Worm (Caenorhabditis elegans) whole organism, mixed stage, embryonic: Measurements from ENCODE around the gene srb-17.

Source experiments
- bed-3 ChIP-seq: fragments of 200-800 bp; sonication (Bioruptor generic); optimal IDR thresholded peaks from 3 replicates; lab custom pipeline; 2018; ENCODE audit warnings: mild to moderate bottlenecking, missing genetic modification characterization, moderate library complexity, missing compliant biosample characterization
- blmp-1 ChIP-seq: fragments of 150-350 bp; optimal IDR thresholded peaks from 2 replicates; lab custom pipeline; 2014; ENCODE audit warnings: missing biosample characterization, missing genetic modification characterization
- ceh-39 ChIP-seq: fragments of 150-350 bp; optimal IDR thresholded peaks from 2 replicates; lab custom pipeline; 2014; ENCODE audit warnings: missing biosample characterization, missing genetic modification characterization
- ceh-43 ChIP-seq: fragments of 200-800 bp; sonication (Bioruptor generic); optimal IDR thresholded peaks from 2 replicates; lab custom pipeline; 2018; ENCODE audit warnings: mild to moderate bottlenecking, missing genetic modification characterization, moderate library complexity, missing compliant biosample characterization
- ceh-83 ChIP-seq: fragments of 200-800 bp; sonication (Bioruptor generic); optimal IDR thresholded peaks from 2 replicates; lab custom pipeline; 2018; ENCODE audit warnings: mild to moderate bottlenecking, missing genetic modification characterization, missing compliant biosample characterization
- ces-1 ChIP-seq: fragments of 150-350 bp; optimal IDR thresholded peaks from 2 replicates; lab custom pipeline; 2014; ENCODE audit warnings: missing biosample characterization, missing genetic modification reagents, missing genetic modification characterization
- cnd-1 ChIP-seq: fragments of 200-800 bp; sonication (Bioruptor generic); optimal IDR thresholded peaks from 2 replicates; lab custom pipeline; 2018; ENCODE audit warnings: mild to moderate bottlenecking, missing genetic modification characterization, missing compliant biosample characterization
- drap-1 ChIP-seq: fragments of 200-800 bp; sonication (Bioruptor generic); optimal IDR thresholded peaks from 3 replicates; lab custom pipeline; 2018; ENCODE audit warnings: mild to moderate bottlenecking, missing genetic modification characterization, missing compliant biosample characterization
- elt-1 ChIP-seq: sonication (generic microtip); optimal IDR thresholded peaks from 2 replicates; lab custom pipeline; 2017; ENCODE audit warnings: missing genetic modification characterization, mild to moderate bottlenecking, missing compliant biosample characterization, antibody characterized with exemption, moderate library complexity, borderline replicate concordance; ENCODE audit not compliant: insufficient read depth
- flh-1 ChIP-seq: fragments of 200-800 bp; sonication (Bioruptor generic); optimal IDR thresholded peaks from 2 replicates; lab custom pipeline; 2018; ENCODE audit warnings: mild to moderate bottlenecking, missing genetic modification characterization, moderate library complexity, missing compliant biosample characterization
- hlh-1 ChIP-seq: fragments of 150-350 bp; optimal IDR thresholded peaks from 2 replicates; lab custom pipeline; 2014; ENCODE audit warnings: missing biosample characterization, missing genetic modification reagents, missing genetic modification characterization
- lin-13 ChIP-seq: fragments of 150-350 bp; optimal IDR thresholded peaks from 2 replicates; lab custom pipeline; 2014; ENCODE audit warnings: missing biosample characterization, missing genetic modification characterization
- lin-32 ChIP-seq: fragments of 200-800 bp; sonication (Bioruptor generic); optimal IDR thresholded peaks from 2 replicates; lab custom pipeline; 2018; ENCODE audit warnings: mild to moderate bottlenecking, missing genetic modification characterization, missing compliant biosample characterization
- lsy-2 ChIP-seq: fragments of 150-350 bp; optimal IDR thresholded peaks from 2 replicates; lab custom pipeline; 2014; ENCODE audit warnings: missing biosample characterization, missing genetic modification characterization
- mab-5 ChIP-seq: fragments of 150-350 bp; optimal IDR thresholded peaks from 2 replicates; lab custom pipeline; 2014; ENCODE audit warnings: missing biosample characterization, missing genetic modification characterization
- mep-1 ChIP-seq: fragments of 150-350 bp; optimal IDR thresholded peaks from 2 replicates; lab custom pipeline; 2017; ENCODE audit warnings: missing biosample characterization, missing genetic modification reagents, missing genetic modification characterization, inconsistent platforms
- mls-2 ChIP-seq: sonication (generic microtip); optimal IDR thresholded peaks from 2 replicates; lab custom pipeline; 2016; ENCODE audit warnings: mild to moderate bottlenecking, missing genetic modification characterization, moderate library complexity, missing compliant biosample characterization
- nhr-12 ChIP-seq: fragments of 150-350 bp; optimal IDR thresholded peaks from 2 replicates; lab custom pipeline; 2014; ENCODE audit warnings: missing biosample characterization, missing genetic modification characterization
- nhr-2 ChIP-seq: fragments of 150-350 bp; optimal IDR thresholded peaks from 2 replicates; lab custom pipeline; 2014; ENCODE audit warnings: missing biosample characterization, missing genetic modification characterization
- nhr-237 ChIP-seq: fragments of 150-350 bp; optimal IDR thresholded peaks from 2 replicates; lab custom pipeline; 2014; ENCODE audit warnings: missing biosample characterization, missing genetic modification characterization
- nhr-76 ChIP-seq: sonication (generic microtip); optimal IDR thresholded peaks from 2 replicates; lab custom pipeline; 2017; ENCODE audit warnings: missing biosample characterization, missing genetic modification characterization
- pha-4 ChIP-seq: fragments of 150-350 bp; optimal IDR thresholded peaks from 2 replicates; lab custom pipeline; 2018; ENCODE audit warnings: missing biosample characterization, missing genetic modification reagents, missing genetic modification characterization
- sem-2 ChIP-seq: fragments of 200-800 bp; sonication (Bioruptor generic); optimal IDR thresholded peaks from 2 replicates; lab custom pipeline; 2018; ENCODE audit warnings: mild to moderate bottlenecking, missing genetic modification characterization, missing compliant biosample characterization
- snpc-4 ChIP-seq: fragments of 150-350 bp; optimal IDR thresholded peaks from 2 replicates; lab custom pipeline; 2014; ENCODE audit warnings: missing biosample characterization, missing genetic modification characterization
- sptf-1 ChIP-seq: sonication (generic microtip); optimal IDR thresholded peaks from 2 replicates; lab custom pipeline; 2017; ENCODE audit warnings: mild to moderate bottlenecking, missing genetic modification characterization, moderate library complexity, missing compliant biosample characterization
- tbx-8 ChIP-seq: fragments of 200-800 bp; sonication (Bioruptor generic); optimal IDR thresholded peaks from 2 replicates; lab custom pipeline; 2018; ENCODE audit warnings: mild to moderate bottlenecking, missing genetic modification characterization, moderate library complexity, missing compliant biosample characterization
- unc-120 ChIP-seq: sonication (generic microtip); optimal IDR thresholded peaks from 2 replicates; lab custom pipeline; 2017; ENCODE audit warnings: missing genetic modification characterization, missing compliant biosample characterization; ENCODE audit not compliant: poor library complexity, severe bottlenecking
- unc-39 ChIP-seq: fragments of 150-350 bp; optimal IDR thresholded peaks from 2 replicates; lab custom pipeline; 2014; ENCODE audit warnings: missing biosample characterization, missing genetic modification characterization
- unc-62 ChIP-seq: fragments of 150-350 bp; optimal IDR thresholded peaks from 2 replicates; lab custom pipeline; 2014; ENCODE audit warnings: missing biosample characterization, missing genetic modification reagents, missing genetic modification characterization
- zip-8 ChIP-seq: fragments of 150-350 bp; optimal IDR thresholded peaks from 2 replicates; lab custom pipeline; 2014; ENCODE audit warnings: missing biosample characterization, missing genetic modification characterization
- ztf-11 ChIP-seq: fragments of 150-350 bp; optimal IDR thresholded peaks from 2 replicates; lab custom pipeline; 2014; ENCODE audit warnings: missing biosample characterization, missing genetic modification characterization

srb-17 gene

ce11 chrIV:10462608-10463007 lies 5.6 kb upstream of the srb-17 start:
- no peak for TF ChIP-seq nhr-2
- no peak for TF ChIP-seq elt-1 (tag; lab: Kevin White, UChicago)
- no peak for TF ChIP-seq mls-2 (tag; lab: Kevin White, UChicago)
- no peak for TF ChIP-seq mep-1 (tag; lab: Kevin White, UChicago)
- TF ChIP-seq bed-3 (GFP tag; lab: Kevin White, UChicago), result no peak
- TF ChIP-seq nhr-76 (tag; lab: Kevin White, UChicago), result no peak
- TF ChIP-seq lsy-2 (tag; lab: Kevin White, UChicago), result no peak
- TF ChIP-seq nhr-12 (tag; lab: Kevin White, UChicago), result no peak

- TF ChIP-seq blmp-1, result no peak
- TF ChIP-seq nhr-237 (tag; lab: Kevin White, UChicago), result no peak
- no peak for TF ChIP-seq lin-32 (GFP tag; lab: Kevin White, UChicago)
- TF ChIP-seq cnd-1 (tag; lab: Kevin White, UChicago), result no peak
- no peak for TF ChIP-seq ceh-39
- TF ChIP-seq hlh-1 (tag; lab: Kevin White, UChicago), result no peak
- TF ChIP-seq lsy-2 (tag; lab: Kevin White, UChicago), result no peak
- no peak for TF ChIP-seq drap-1 (GFP tag; lab: Kevin White, UChicago)
- no peak for TF ChIP-seq mab-5
- TF ChIP-seq nhr-2, result no peak
- TF ChIP-seq nhr-12 (tag; lab: Kevin White, UChicago), result no peak
- no peak for TF ChIP-seq mep-1 (tag; lab: Kevin White, UChicago)
- TF ChIP-seq unc-39 (tag; lab: Kevin White, UChicago), result no peak
- no peak for TF ChIP-seq ztf-11 (tag; lab: Kevin White, UChicago)
- no peak for TF ChIP-seq unc-62 (GFP tag; lab: Kevin White, UChicago)
- TF ChIP-seq pha-4 (tag; lab: Kevin White, UChicago), result no peak
Observed at ce11 chrIV:10461767-10462166, 4.7 kb upstream of the srb-17 start, which contains the start of gene mec-3. TSS of gene mec-3 (minus strand) at chrIV:10461867.

ce11 chrIV:10453001-10453400 lies 4.0 kb downstream of the srb-17 start, which contains the start of gene F01D4.8:
TSS of gene F01D4.8 (minus strand) at chrIV:10453101.
- TF ChIP-seq ceh-43 (GFP tag; lab: Kevin White, UChicago) (no peak), sem-2 (GFP tag; lab: Kevin White, UChicago) (no peak), lin-32 (GFP tag; lab: Kevin White, UChicago) (no peak), zip-8 (tag; lab: Kevin White, UChicago) (no peak), mep-1 (tag; lab: Kevin White, UChicago) (no peak), unc-120 (no peak)

- TF ChIP-seq sptf-1 (tag; lab: Kevin White, UChicago) (no peak), unc-39 (tag; lab: Kevin White, UChicago) (no peak), elt-1 (tag; lab: Kevin White, UChicago) (no peak), nhr-2 (no peak), tbx-8 (GFP tag; lab: Kevin White, UChicago) (no peak), ceh-83 (GFP tag; lab: Kevin White, UChicago) (no peak), ceh-39 (no peak), mab-5 (no peak), zip-8 (tag; lab: Kevin White, UChicago) (no peak), mls-2 (tag; lab: Kevin White, UChicago) (no peak), bed-3 (GFP tag; lab: Kevin White, UChicago) (no peak), unc-62 (GFP tag; lab: Kevin White, UChicago) (no peak), ces-1 (GFP tag; lab: Kevin White, UChicago) (no peak), flh-1 (GFP tag; lab: Kevin White, UChicago) (no peak), lin-32 (GFP tag; lab: Kevin White, UChicago) (no peak), ceh-43 (GFP tag; lab: Kevin White, UChicago) (no peak), hlh-1 (tag; lab: Kevin White, UChicago) (no peak), lin-13 (tag; lab: Kevin White, UChicago) (no peak), sem-2 (GFP tag; lab: Kevin White, UChicago) (no peak)
Observed at ce11 chrIV:10449799-10450198, 7.2 kb downstream of the srb-17 start, which contains the start of gene F13B12.4. TSS of gene F13B12.4 (minus strand) at chrIV:10449899.

- TF ChIP-seq ceh-83 (GFP tag; lab: Kevin White, UChicago) (no peak), ztf-11 (tag; lab: Kevin White, UChicago) (no peak), lin-13 (tag; lab: Kevin White, UChicago) (no peak), sptf-1 (tag; lab: Kevin White, UChicago) (no peak), ces-1 (GFP tag; lab: Kevin White, UChicago) (no peak), snpc-4 (no peak), ceh-43 (GFP tag; lab: Kevin White, UChicago) (no peak), drap-1 (GFP tag; lab: Kevin White, UChicago) (no peak), lin-32 (GFP tag; lab: Kevin White, UChicago) (no peak)
Observed at ce11 chrIV:10443510-10443909, 13.5 kb downstream of the srb-17 start, which contains the start of gene F13B12.7. TSS of gene F13B12.7 (plus strand) at chrIV:10443810.
